Fruit fly (Drosophila melanogaster): ENCODE results near the gene CG8838.

- TF ChIP-seq kay (GFP tag; ENCODE audit: borderline replicate concordance), result no peak
- TF ChIP-seq Mnt (GFP tag; optimal IDR thresholded peaks at IDR 0.05), result no peak
- TF ChIP-seq CG12768 (GFP tag; optimal IDR thresholded peaks at IDR 0.05), result no peak
- no peak for TF ChIP-seq CG7101 (tag; optimal IDR thresholded peaks at IDR 0.05)
- TF ChIP-seq ovo (GFP tag; optimal IDR thresholded peaks at IDR 0.05), result no peak
- TF ChIP-seq Clk (GFP tag; optimal IDR thresholded peaks at IDR 0.05), result no peak
- TF ChIP-seq CG11617 (GFP tag; optimal IDR thresholded peaks at IDR 0.05), result no peak
- TF ChIP-seq Crg-1 (GFP tag; optimal IDR thresholded peaks at IDR 0.05), result no peak
- TF ChIP-seq CG1620 (GFP tag; optimal IDR thresholded peaks at IDR 0.05), result no peak
- TF ChIP-seq cnc (optimal IDR thresholded peaks at IDR 0.05), result no peak
- TF ChIP-seq CG5204 (GFP tag; optimal IDR thresholded peaks at IDR 0.05), result no peak
- TF ChIP-seq pad (GFP tag; optimal IDR thresholded peaks at IDR 0.05), result no peak
Measured at dm6 chr2L:3397594-3398073, 40.2 kb downstream of the CG8838 start, which contains the start of gene CG34175.

Data from whole organism, adult.